Worm (Caenorhabditis elegans): Measurements from ENCODE around the gene srbc-75.
A peak's percentile ranks its signal among the peaks of the same experiment; 100 is the strongest.

The srbc-75 gene

ce11 chrV:15293865-15294264 is 40.2 kb downstream of the srbc-75 start, which contains the start of gene str-96:
Gene str-96 (minus strand): TSS chrV:15293965.
- TF ChIP-seq ceh-58 (GFP tag; IDR thresholded peaks at IDR 0.05) (no peak), ceh-27 (GFP tag; optimal IDR thresholded peaks at IDR 0.05) (no peak), Y95B8A.8 (GFP tag; IDR thresholded peaks at IDR 0.05) (no peak), sptf-2 (GFP tag; optimal IDR thresholded peaks at IDR 0.05) (no peak), hsf-1 (GFP tag; IDR thresholded peaks at IDR 0.05) (no peak), ztf-3 (GFP tag; optimal IDR thresholded peaks at IDR 0.05) (no peak), F52B5.7 (tag; optimal IDR thresholded peaks at IDR 0.05) (no peak), lir-1 (GFP tag; conservative IDR thresholded peaks at IDR 0.05) (no peak), xnd-1 (tag; optimal IDR thresholded peaks at IDR 0.05) (no peak)

ce11 chrV:15295436-15295835 is 41.8 kb downstream of the srbc-75 start:
- TF ChIP-seq egrh-3 (GFP tag; IDR thresholded peaks at IDR 0.05) (0 out of 2 replicates have a peak, but pooled peaks have one; percentile 19), egl-44 (GFP tag; IDR thresholded peaks at IDR 0.05) (peak; percentile 29; the same call in 1 of the 2 replicates), ceh-40 (GFP tag; IDR thresholded peaks at IDR 0.05) (peak; percentile 63; the same call in 1 of the 2 replicates), ceh-100 (GFP tag; IDR thresholded peaks at IDR 0.05) (peak; percentile 53), dox-1 (GFP tag; IDR thresholded peaks at IDR 0.05) (peak; percentile 77), hsf-1 (GFP tag; IDR thresholded peaks at IDR 0.05) (peak; percentile 96), madf-6 (GFP tag; IDR thresholded peaks at IDR 0.05) (peak; percentile 50)

- no peak for TF ChIP-seq bed-2 (GFP tag; IDR thresholded peaks at IDR 0.05)
- no peak for TF ChIP-seq lin-40 (tag; optimal IDR thresholded peaks at IDR 0.05)
- TF ChIP-seq nhr-80 (tag; optimal IDR thresholded peaks at IDR 0.05): peak; percentile 97
- TF ChIP-seq hlh-12 (tag; optimal IDR thresholded peaks at IDR 0.05): no peak
- TF ChIP-seq cebp-1 (GFP tag; IDR thresholded peaks at IDR 0.05): no peak
- no peak for TF ChIP-seq cebp-1 (tag; optimal IDR thresholded peaks at IDR 0.05)
- TF ChIP-seq ztf-22 (GFP tag; optimal IDR thresholded peaks at IDR 0.05): peak; percentile 88
- TF ChIP-seq madf-10 (tag; optimal IDR thresholded peaks at IDR 0.05): peak; percentile 24
- no peak for TF ChIP-seq akir-1 (GFP tag; optimal IDR thresholded peaks at IDR 0.05)
- peak; percentile 83 for TF ChIP-seq ets-4 (GFP tag; optimal IDR thresholded peaks at IDR 0.05)
- no peak for TF ChIP-seq mxl-1 (tag; optimal IDR thresholded peaks at IDR 0.05)
- no peak for TF ChIP-seq madf-6 (GFP tag; IDR thresholded peaks at IDR 0.05)
- peak; percentile 23 for TF ChIP-seq pha-4 (tag; optimal IDR thresholded peaks at IDR 0.05)
- TF ChIP-seq atf-7 (tag; optimal IDR thresholded peaks at IDR 0.05): peak; percentile 69
Observed at ce11 chrV:15298597-15298996, 45.0 kb downstream of the srbc-75 start, which contains the start of gene cpr-3. Gene cpr-3 (minus strand): TSS chrV:15298700.

- TF ChIP-seq akir-1 (GFP tag; optimal IDR thresholded peaks at IDR 0.05) (no peak), attf-6 (GFP tag; IDR thresholded peaks at IDR 0.05) (no peak), chd-7 (tag; optimal IDR thresholded peaks at IDR 0.05) (no peak), nhr-27 (tag; optimal IDR thresholded peaks at IDR 0.05) (no peak), lag-1 (GFP tag; IDR thresholded peaks at IDR 0.05) (no peak), D2030.7 (GFP tag; IDR thresholded peaks at IDR 0.05) (no peak), Y53G8AR.9 (GFP tag; conservative IDR thresholded peaks at IDR 0.05) (no peak), K11D2.4 (GFP tag; IDR thresholded peaks at IDR 0.05) (no peak), xnd-1 (tag; optimal IDR thresholded peaks at IDR 0.05) (no peak), pbrm-1 (GFP tag; IDR thresholded peaks at IDR 0.05) (no peak), ztf-18 (tag; optimal IDR thresholded peaks at IDR 0.05) (no peak), lir-1 (GFP tag; conservative IDR thresholded peaks at IDR 0.05) (no peak), ztf-25 (GFP tag; IDR thresholded peaks at IDR 0.05) (no peak), efl-1 (GFP tag; optimal IDR thresholded peaks at IDR 0.05) (no peak), ekl-4 (GFP tag; IDR thresholded peaks at IDR 0.05) (no peak), mxl-1 (tag; optimal IDR thresholded peaks at IDR 0.05) (no peak)
Observed at ce11 chrV:15303625-15304024, 50.0 kb downstream of the srbc-75 start, which contains the start of gene srx-48. Gene srx-48 (minus strand): TSS chrV:15303725.

All from whole organism, young adult.